Worm (Caenorhabditis elegans) whole organism, L1 larva: ENCODE measurements around the gene cyp-25A1.

Source experiments
- C04F5.9 ChIP-seq: sonication (generic microtip); optimal IDR thresholded peaks from 2 replicates; lab custom pipeline; 2016; ENCODE audit warnings: missing genetic modification characterization, missing compliant biosample characterization
- C16A3.4 ChIP-seq: fragments of 150-350 bp; optimal IDR thresholded peaks from 2 replicates; lab custom pipeline; 2014; ENCODE audit warnings: missing biosample characterization, missing genetic modification characterization
- C34B4.2 ChIP-seq: sonication (generic microtip); optimal IDR thresholded peaks from 2 replicates; lab custom pipeline; 2017; ENCODE audit warnings: mild to moderate bottlenecking, missing genetic modification characterization, missing compliant biosample characterization
- Y116A8C.19 ChIP-seq: sonication (generic microtip); optimal IDR thresholded peaks from 2 replicates; lab custom pipeline; 2016; ENCODE audit warnings: missing compliant biosample characterization, missing genetic modification characterization, borderline replicate concordance
- alr-1 ChIP-seq: fragments of 200-800 bp; sonication (Bioruptor generic); optimal IDR thresholded peaks from 2 replicates; lab custom pipeline; 2018; ENCODE audit warnings: borderline replicate concordance, mild to moderate bottlenecking, missing genetic modification characterization, missing compliant biosample characterization
- blmp-1 ChIP-seq: fragments of 150-350 bp; optimal IDR thresholded peaks from 2 replicates; lab custom pipeline; 2014; ENCODE audit warnings: missing biosample characterization, missing genetic modification characterization
- ceh-8 ChIP-seq: fragments of 200-800 bp; sonication (Bioruptor generic); optimal IDR thresholded peaks from 2 replicates; lab custom pipeline; 2018; ENCODE audit warnings: mild to moderate bottlenecking, missing genetic modification characterization, moderate library complexity, missing compliant biosample characterization
- ceh-82 ChIP-seq, 3 experiments: fragments of 150-350 bp in 1 of 3; sonication (generic microtip) in 2 of 3; optimal IDR thresholded peaks; 2 replicates each; lab custom pipeline; 2014 to 2017; ENCODE audit warnings: missing biosample characterization in 3 of 3, missing genetic modification characterization in 3 of 3
- ceh-90 ChIP-seq: sonication (generic microtip); optimal IDR thresholded peaks from 2 replicates; lab custom pipeline; 2016; ENCODE audit warnings: missing genetic modification characterization, missing compliant biosample characterization
- ces-1 ChIP-seq: fragments of 150-350 bp; optimal IDR thresholded peaks from 2 replicates; lab custom pipeline; 2014; ENCODE audit warnings: missing biosample characterization, missing genetic modification reagents, missing genetic modification characterization
- dpl-1 ChIP-seq, 3 experiments: fragments of 150-350 bp in 2 of 3; sonication (generic microtip) in 1 of 3; optimal IDR thresholded peaks; 2 replicates each; lab custom pipeline; 2014 to 2017; ENCODE audit warnings: missing biosample characterization in 3 of 3, missing genetic modification characterization in 3 of 3, missing genetic modification reagents in 3 of 3
- dsc-1 ChIP-seq: sonication (generic microtip); optimal IDR thresholded peaks from 2 replicates; lab custom pipeline; 2016; ENCODE audit warnings: mild to moderate bottlenecking, missing genetic modification characterization, missing compliant biosample characterization
- efl-1 ChIP-seq, 4 experiments: fragments of 150-350 bp; optimal IDR thresholded peaks in 3 of 4; peaks in 1 of 4; 1 replicate in 1 of 4; 2 replicates in 3 of 4; lab custom pipeline; 2014; ENCODE audit warnings: missing biosample characterization in 2 of 4, missing genetic modification characterization in 2 of 4, missing genetic modification reagents in 2 of 4
- efl-3 ChIP-seq: fragments of 200-800 bp; sonication (Bioruptor generic); optimal IDR thresholded peaks from 2 replicates; lab custom pipeline; 2018; ENCODE audit warnings: mild to moderate bottlenecking, missing genetic modification characterization, missing compliant biosample characterization
- egl-13 ChIP-seq: sonication (generic microtip); optimal IDR thresholded peaks from 2 replicates; lab custom pipeline; 2016; ENCODE audit warnings: missing genotype, missing genetic modification reagents, missing genetic modification characterization, missing compliant biosample characterization
- elt-2 ChIP-seq: sonication (generic microtip); optimal IDR thresholded peaks from 2 replicates; lab custom pipeline; 2016; ENCODE audit warnings: missing genetic modification characterization, mild to moderate bottlenecking, inconsistent platforms, missing compliant biosample characterization, missing genetic modification reagents
- fkh-8 ChIP-seq: sonication (generic microtip); optimal IDR thresholded peaks from 2 replicates; lab custom pipeline; 2016; ENCODE audit warnings: mild to moderate bottlenecking, missing genetic modification characterization, missing compliant biosample characterization
- grh-1 ChIP-seq: fragments of 200-800 bp; sonication (Bioruptor generic); IDR thresholded peaks from 2 replicates; pipeline ENCODE4 v1.3.6; 2022; ENCODE audit warnings: missing genetic modification reagents, missing genetic modification characterization, missing compliant biosample characterization
- hpl-2 ChIP-seq: fragments of 150-350 bp; optimal IDR thresholded peaks from 2 replicates; lab custom pipeline; 2014; ENCODE audit warnings: missing biosample characterization, missing genetic modification reagents, missing genetic modification characterization
- irx-1 ChIP-seq: sonication (generic microtip); optimal IDR thresholded peaks from 2 replicates; lab custom pipeline; 2016; ENCODE audit warnings: missing genetic modification characterization, missing compliant biosample characterization
- isw-1 ChIP-seq: fragments of 200-800 bp; sonication (Bioruptor generic); IDR thresholded peaks from 2 replicates; pipeline ENCODE4 v1.3.6; 2022; ENCODE audit warnings: missing genetic modification characterization, missing compliant biosample characterization
- jun-1 ChIP-seq: fragments of 150-350 bp; optimal IDR thresholded peaks from 2 replicates; lab custom pipeline; 2014; ENCODE audit warnings: missing biosample characterization, missing genetic modification reagents, missing genetic modification characterization
- lin-39 ChIP-seq: fragments of 150-350 bp; optimal IDR thresholded peaks from 2 replicates; lab custom pipeline; 2014; ENCODE audit warnings: missing biosample characterization, missing genetic modification reagents, missing genetic modification characterization
- lir-3 ChIP-seq: sonication (generic microtip); optimal IDR thresholded peaks from 2 replicates; lab custom pipeline; 2016; ENCODE audit warnings: mild to moderate bottlenecking, missing genetic modification characterization, moderate library complexity, missing compliant biosample characterization; ENCODE audit not compliant: poor library complexity
- mef-2 ChIP-seq: fragments of 150-350 bp; optimal IDR thresholded peaks from 2 replicates; lab custom pipeline; 2014; ENCODE audit warnings: missing biosample characterization, missing genetic modification characterization
- nhr-11 ChIP-seq: fragments of 150-350 bp; optimal IDR thresholded peaks from 2 replicates; lab custom pipeline; 2014; ENCODE audit warnings: missing biosample characterization, missing genetic modification characterization
- nhr-19 ChIP-seq: fragments of 200-800 bp; sonication (Bioruptor generic); conservative IDR thresholded peaks from 2 replicates; pipeline ENCODE4 v1.3.6; 2022; ENCODE audit warnings: missing genetic modification characterization, missing compliant biosample characterization
- nhr-28 ChIP-seq: fragments of 150-350 bp; optimal IDR thresholded peaks from 2 replicates; lab custom pipeline; 2014; ENCODE audit warnings: missing biosample characterization, missing genetic modification characterization
- nhr-47 ChIP-seq: sonication (generic microtip); optimal IDR thresholded peaks from 2 replicates; lab custom pipeline; 2016; ENCODE audit warnings: mild to moderate bottlenecking, missing genetic modification characterization, moderate library complexity, missing compliant biosample characterization
- nhr-84 ChIP-seq: sonication (generic microtip); optimal IDR thresholded peaks from 2 replicates; lab custom pipeline; 2017; ENCODE audit warnings: missing biosample characterization, missing genetic modification characterization
- nhr-90 ChIP-seq: sonication (generic microtip); optimal IDR thresholded peaks from 2 replicates; lab custom pipeline; 2016; ENCODE audit warnings: mild to moderate bottlenecking, missing genetic modification characterization, missing compliant biosample characterization; ENCODE audit not compliant: poor library complexity
- pqm-1 ChIP-seq: sonication (generic microtip); optimal IDR thresholded peaks from 3 replicates; lab custom pipeline; 2017; ENCODE audit warnings: missing biosample characterization, missing genetic modification characterization
- rnt-1 ChIP-seq: sonication (generic microtip); optimal IDR thresholded peaks from 2 replicates; lab custom pipeline; 2016; ENCODE audit warnings: mild to moderate bottlenecking, missing genetic modification characterization, moderate library complexity, missing compliant biosample characterization
- snpc-4 ChIP-seq: fragments of 150-350 bp; optimal IDR thresholded peaks from 2 replicates; lab custom pipeline; 2014; ENCODE audit warnings: missing biosample characterization, missing genetic modification characterization
- snu-23 ChIP-seq: sonication (generic microtip); optimal IDR thresholded peaks from 2 replicates; lab custom pipeline; 2016; ENCODE audit warnings: missing genetic modification characterization, missing compliant biosample characterization
- sox-4 ChIP-seq: sonication (generic microtip); optimal IDR thresholded peaks from 2 replicates; lab custom pipeline; 2016; ENCODE audit warnings: missing genetic modification characterization, missing compliant biosample characterization
- swsn-7 ChIP-seq: sonication (generic microtip); optimal IDR thresholded peaks from 2 replicates; lab custom pipeline; 2016; ENCODE audit warnings: missing genetic modification characterization, missing compliant biosample characterization
- tbx-2 ChIP-seq: sonication (generic microtip); optimal IDR thresholded peaks from 2 replicates; lab custom pipeline; 2016; ENCODE audit warnings: missing genetic modification characterization, missing compliant biosample characterization
- unc-86 ChIP-seq: sonication (generic microtip); optimal IDR thresholded peaks from 2 replicates; lab custom pipeline; 2016; ENCODE audit warnings: missing genetic modification characterization, missing compliant biosample characterization
- vab-15 ChIP-seq: sonication (generic microtip); optimal IDR thresholded peaks from 2 replicates; lab custom pipeline; 2017; ENCODE audit warnings: missing genotype, mild to moderate bottlenecking, missing genetic modification characterization, missing compliant biosample characterization
- xbp-1 ChIP-seq: sonication (generic microtip); optimal IDR thresholded peaks from 2 replicates; lab custom pipeline; 2016; ENCODE audit warnings: missing genetic modification characterization, missing compliant biosample characterization
- zip-4 ChIP-seq: fragments of 200-800 bp; sonication (Bioruptor generic); optimal IDR thresholded peaks from 2 replicates; lab custom pipeline; 2018; ENCODE audit warnings: mild to moderate bottlenecking, missing genetic modification characterization, moderate library complexity, missing compliant biosample characterization
- ztf-11 ChIP-seq, 2 experiments: sonication (generic microtip); optimal IDR thresholded peaks; 2 replicates each; lab custom pipeline; 2016 to 2017; ENCODE audit warnings: missing genetic modification characterization in 2 of 2, missing biosample characterization in 1 of 2, missing compliant biosample characterization in 1 of 2
- ztf-4 ChIP-seq: fragments of 150-350 bp; optimal IDR thresholded peaks from 2 replicates; lab custom pipeline; 2014; ENCODE audit warnings: missing biosample characterization, missing genetic modification characterization

Gene cyp-25A1

ce11 chrIII:3799213-3799612, 33.2 kb upstream of the cyp-25A1 start (continued):
- TF ChIP-seq nhr-84 (tag; lab: Kevin White, UChicago): no peak
- no peak for TF ChIP-seq mef-2 (tag; lab: Kevin White, UChicago)
- no peak for TF ChIP-seq dsc-1
- TF ChIP-seq C04F5.9 (tag; lab: Kevin White, UChicago): no peak
- TF ChIP-seq efl-3 (GFP tag; lab: Kevin White, UChicago): no peak
- TF ChIP-seq ceh-82 (tag; optimal IDR thresholded peaks at IDR 0.05; lab: Kevin White, UChicago): no peak
- no peak for TF ChIP-seq swsn-7 (tag; lab: Kevin White, UChicago)
- no peak for TF ChIP-seq lir-3 (tag; lab: Kevin White, UChicago)
- peak; percentile 35 for TF ChIP-seq elt-2
- no peak for TF ChIP-seq irx-1 (tag; lab: Kevin White, UChicago)
- TF ChIP-seq fkh-8 (tag; lab: Kevin White, UChicago): no peak
- TF ChIP-seq nhr-90 (tag; lab: Kevin White, UChicago): peak; percentile 45
- TF ChIP-seq rnt-1: no peak
- no peak for TF ChIP-seq vab-15 (tag; lab: Kevin White, UChicago)

ce11 chrIII:3800240-3800933, 32.0 kb upstream of the cyp-25A1 start, which contains the start of gene mtm-3:
Gene mtm-3 (minus strand): TSS chrIII:3800467.
- TF ChIP-seq blmp-1 (peak; percentile 80), tbx-2 (tag; lab: Kevin White, UChicago) (no peak), efl-1 (optimal IDR thresholded peaks at IDR 0.05; lab: Kevin White, UChicago) (no peak), efl-1 (GFP tag; optimal IDR thresholded peaks at IDR 0.05 in 1 of 2; lab: Kevin White, UChicago) (peak in 1 of 2 experiments; percentile 41)

ce11 chrIII:3800934-3801252, 31.5 kb upstream of the cyp-25A1 start:
- TF ChIP-seq efl-1 (optimal IDR thresholded peaks at IDR 0.05; lab: Kevin White, UChicago): no peak
- peak in 1 of 2 experiments; percentile 81 for TF ChIP-seq efl-1 (GFP tag; optimal IDR thresholded peaks at IDR 0.05 in 1 of 2; lab: Kevin White, UChicago)
- no peak for TF ChIP-seq ztf-4 (tag; lab: Kevin White, UChicago)
- TF ChIP-seq, all 84 proteins: peak for 1

ce11 chrIII:3801379-3801894, 31.0 kb upstream of the cyp-25A1 start:
- peak; percentile 89 for TF ChIP-seq ceh-8
- TF ChIP-seq unc-86 (tag; lab: Kevin White, UChicago): peak; percentile 97
- TF ChIP-seq zip-4 (GFP tag; lab: Kevin White, UChicago): peak; percentile 73
- TF ChIP-seq blmp-1: peak; percentile 89
- peak; percentile 97 for TF ChIP-seq nhr-47 (tag; lab: Kevin White, UChicago)
- TF ChIP-seq dpl-1 (GFP tag; optimal IDR thresholded peaks at IDR 0.05; lab: Kevin White, UChicago): peak; percentile 71 to 75 (median 74)
- peak; percentile 99 for TF ChIP-seq snu-23
- TF ChIP-seq isw-1 (GFP tag; lab: Robert Waterston, UW): peak; percentile 90
- TF ChIP-seq ces-1: no peak
- peak; percentile 90 for TF ChIP-seq mef-2 (tag; lab: Kevin White, UChicago)
- TF ChIP-seq egl-13 (tag; lab: Kevin White, UChicago): peak; percentile 83
- TF ChIP-seq C34B4.2 (tag; lab: Kevin White, UChicago): no peak
- TF ChIP-seq xbp-1 (tag; lab: Kevin White, UChicago): peak; percentile 92
- no peak for TF ChIP-seq alr-1
- TF ChIP-seq C16A3.4: peak; percentile 91
- TF ChIP-seq jun-1 (tag; lab: Kevin White, UChicago): peak; percentile 94
- peak in 1 of 2 experiments; percentile 77 for TF ChIP-seq ztf-11 (tag; optimal IDR thresholded peaks at IDR 0.05; lab: Kevin White, UChicago)
- no peak for TF ChIP-seq ceh-90 (tag; lab: Kevin White, UChicago)
- TF ChIP-seq fkh-8 (tag; lab: Kevin White, UChicago): peak; percentile 98
- TF ChIP-seq nhr-11 (tag; lab: Kevin White, UChicago): peak; percentile 95
- no peak for TF ChIP-seq Y116A8C.19 (tag; lab: Kevin White, UChicago)
- peak; percentile 78 for TF ChIP-seq snpc-4 (tag; lab: Kevin White, UChicago)
- TF ChIP-seq pqm-1 (tag; lab: Kevin White, UChicago): peak; percentile 57
- peak; percentile 95 for TF ChIP-seq nhr-19 (GFP tag; lab: Robert Waterston, UW)
- TF ChIP-seq vab-15 (tag; lab: Kevin White, UChicago): no peak
- peak; percentile 79 for TF ChIP-seq sox-4 (tag; lab: Kevin White, UChicago)
- TF ChIP-seq lin-39 (tag; lab: Kevin White, UChicago): peak; percentile 77
- TF ChIP-seq grh-1 (GFP tag; lab: Robert Waterston, UW): peak; percentile 90
- peak; percentile 87 for TF ChIP-seq hpl-2 (GFP tag; lab: Kevin White, UChicago)
- peak; percentile 97 for TF ChIP-seq swsn-7 (tag; lab: Kevin White, UChicago)
- peak; percentile 61 for TF ChIP-seq nhr-28 (tag; lab: Kevin White, UChicago)
